Worm (Caenorhabditis elegans): ENCODE data around the gene ets-4.

- TF ChIP-seq ztf-11 (tag; optimal IDR thresholded peaks at IDR 0.05) (no peak), tbx-2 (tag; optimal IDR thresholded peaks at IDR 0.05) (no peak), nhr-23 (tag; optimal IDR thresholded peaks at IDR 0.05) (no peak), nhr-11 (tag; optimal IDR thresholded peaks at IDR 0.05) (no peak), nhr-237 (tag; optimal IDR thresholded peaks at IDR 0.05) (no peak), mdl-1 (tag; optimal IDR thresholded peaks at IDR 0.05) (no peak), snpc-4 (tag; optimal IDR thresholded peaks at IDR 0.05) (no peak), ceh-28 (tag; optimal IDR thresholded peaks at IDR 0.05) (no peak), ceh-9 (tag; optimal IDR thresholded peaks at IDR 0.05) (no peak), ceh-82 (tag; optimal IDR thresholded peaks at IDR 0.05) (no peak), egl-27 (tag; optimal IDR thresholded peaks at IDR 0.05) (no peak), lin-15B (tag; optimal IDR thresholded peaks at IDR 0.05) (no peak), skn-1 (tag; optimal IDR thresholded peaks at IDR 0.05) (no peak), zag-1 (tag; optimal IDR thresholded peaks at IDR 0.05) (no peak)
Observed at ce11 chrX:6505662-6506061, 13.0 kb upstream of the ets-4 start, which contains the start of gene glr-8.

All from whole organism, L3 larva.